Worm (Caenorhabditis elegans): ENCODE measurements around the gene tag-290.

The tag-290 gene

ce11 chrV:11644166-11644565 lies 31.1 kb downstream of the tag-290 start, which contains the start of gene bir-1 (continued):
- no peak for TF ChIP-seq madf-5 (GFP tag; IDR thresholded peaks at IDR 0.05)
- peak; percentile 44; the same call in 1 of the 2 replicates for TF ChIP-seq ZK337.2 (GFP tag; IDR thresholded peaks at IDR 0.05)
- no peak for TF ChIP-seq spr-1 (tag; optimal IDR thresholded peaks at IDR 0.05)
- TF ChIP-seq daf-19 (GFP tag; conservative IDR thresholded peaks at IDR 0.05), result no peak
- TF ChIP-seq duxl-1 (tag; optimal IDR thresholded peaks at IDR 0.05; ENCODE audit: poor library complexity), result no peak
- TF ChIP-seq snpc-4 (tag; optimal IDR thresholded peaks at IDR 0.05), result no peak
- TF ChIP-seq lin-15B (tag; optimal IDR thresholded peaks at IDR 0.05), result no peak
- no peak for TF ChIP-seq zip-2 (tag; optimal IDR thresholded peaks at IDR 0.05)
- TF ChIP-seq rbr-2 (tag; optimal IDR thresholded peaks at IDR 0.05), result peak; percentile 26
- TF ChIP-seq egl-27 (tag; optimal IDR thresholded peaks at IDR 0.05), result no peak
- no peak for TF ChIP-seq Y48G9A.11 (GFP tag; IDR thresholded peaks at IDR 0.05)
- no peak for TF ChIP-seq lin-1 (GFP tag; IDR thresholded peaks at IDR 0.05)
- no peak for TF ChIP-seq ceh-44 (GFP tag; IDR thresholded peaks at IDR 0.05)
- TF ChIP-seq pqm-1 (tag; optimal IDR thresholded peaks at IDR 0.05), result no peak
- TF ChIP-seq daf-16 (GFP tag; optimal IDR thresholded peaks at IDR 0.05), result no peak
- peak; percentile 13 for TF ChIP-seq daf-16 (tag; optimal IDR thresholded peaks at IDR 0.05)
- 0 out of 2 replicates have a peak, but pooled peaks have one; percentile 48 for TF ChIP-seq dmd-9 (GFP tag; IDR thresholded peaks at IDR 0.05)
- TF ChIP-seq lim-7 (GFP tag; IDR thresholded peaks at IDR 0.05), result no peak
- TF ChIP-seq zfp-3 (GFP tag; conservative IDR thresholded peaks at IDR 0.05), result no peak
- TF ChIP-seq mep-1 (tag; optimal IDR thresholded peaks at IDR 0.05), result peak; percentile 64
- no peak for TF ChIP-seq zag-1 (tag; optimal IDR thresholded peaks at IDR 0.05)
- no peak for TF ChIP-seq ceh-20 (GFP tag; IDR thresholded peaks at IDR 0.05)
- no peak for TF ChIP-seq php-3 (GFP tag; IDR thresholded peaks at IDR 0.05)
- TF ChIP-seq dmd-8 (GFP tag; IDR thresholded peaks at IDR 0.05), result no peak
- no peak for TF ChIP-seq egl-43 (GFP tag; IDR thresholded peaks at IDR 0.05)
- TF ChIP-seq nhr-11 (tag; optimal IDR thresholded peaks at IDR 0.05), result no peak
- TF ChIP-seq attf-4 (tag; optimal IDR thresholded peaks at IDR 0.05), result no peak
- TF ChIP-seq spr-3 (GFP tag; optimal IDR thresholded peaks at IDR 0.05), result no peak
- peak; percentile 41 for TF ChIP-seq hlh-11 (tag; optimal IDR thresholded peaks at IDR 0.05)
- no peak for TF ChIP-seq mdt-29 (GFP tag; IDR thresholded peaks at IDR 0.05)
- no peak for TF ChIP-seq arid-1 (GFP tag; conservative IDR thresholded peaks at IDR 0.05)
- no peak for TF ChIP-seq unc-62 (GFP tag; optimal IDR thresholded peaks at IDR 0.05 in 1 of 2)
- no peak for TF ChIP-seq unc-62 (tag; optimal IDR thresholded peaks at IDR 0.05)
- no peak for TF ChIP-seq cey-2 (tag; optimal IDR thresholded peaks at IDR 0.05; ENCODE audit: borderline replicate concordance, insufficient read depth)
- no peak for TF ChIP-seq nhr-76 (tag; optimal IDR thresholded peaks at IDR 0.05)
- no peak for TF ChIP-seq unc-39 (tag; optimal IDR thresholded peaks at IDR 0.05)
- TF ChIP-seq nhr-237 (tag; optimal IDR thresholded peaks at IDR 0.05), result no peak
- TF ChIP-seq T26A8.4 (GFP tag; IDR thresholded peaks at IDR 0.05), result no peak
- no peak for TF ChIP-seq lir-3 (tag; optimal IDR thresholded peaks at IDR 0.05)
- TF ChIP-seq aha-1 (tag), result no peak
- no peak for TF ChIP-seq nhr-10 (tag; optimal IDR thresholded peaks at IDR 0.05)
- peak; percentile 31 for TF ChIP-seq nhr-25 (tag; optimal IDR thresholded peaks at IDR 0.05; ENCODE audit: borderline replicate concordance, insufficient read depth)
- no peak for TF ChIP-seq ces-1 (GFP tag; optimal IDR thresholded peaks at IDR 0.05)
- TF ChIP-seq hmg-1.1 (GFP tag; IDR thresholded peaks at IDR 0.05), result peak; percentile 53; the same call in 1 of the 2 replicates
- TF ChIP-seq F37D6.2 (tag; optimal IDR thresholded peaks at IDR 0.05), result no peak
- TF ChIP-seq nhr-41 (GFP tag; IDR thresholded peaks at IDR 0.05), result no peak
- TF ChIP-seq mes-2 (tag; optimal IDR thresholded peaks at IDR 0.05; ENCODE audit: poor library complexity, severe bottlenecking), result peak; percentile 96
- no peak for TF ChIP-seq set-16 (GFP tag; IDR thresholded peaks at IDR 0.05)
- TF ChIP-seq tag-97 (GFP tag; IDR thresholded peaks at IDR 0.05), result no peak
- no peak for TF ChIP-seq lin-13 (GFP tag; optimal IDR thresholded peaks at IDR 0.05)
- no peak for TF ChIP-seq jun-1 (tag; optimal IDR thresholded peaks at IDR 0.05)
- no peak for TF ChIP-seq zip-11 (GFP tag; IDR thresholded peaks at IDR 0.05)
- no peak for TF ChIP-seq F10B5.3 (tag; optimal IDR thresholded peaks at IDR 0.05)
